Worm (Caenorhabditis elegans) whole organism, L1 larva: ENCODE results near the gene B0432.10.

Experiments used
- C34B4.2 ChIP-seq: sonication (generic microtip); optimal IDR thresholded peaks from 2 replicates; lab custom pipeline; 2017; ENCODE audit warnings: mild to moderate bottlenecking, missing genetic modification characterization, missing compliant biosample characterization
- blmp-1 ChIP-seq: fragments of 150-350 bp; optimal IDR thresholded peaks from 2 replicates; lab custom pipeline; 2014; ENCODE audit warnings: missing biosample characterization, missing genetic modification characterization
- egl-27 ChIP-seq, 2 experiments: fragments of 150-350 bp in 1 of 2; sonication (generic microtip); optimal IDR thresholded peaks; 3 replicates each; lab custom pipeline; 2017 to 2018; ENCODE audit warnings: missing biosample characterization in 2 of 2, missing genetic modification characterization in 2 of 2, missing genetic modification reagents in 2 of 2
- fos-1 ChIP-seq: fragments of 150-350 bp; optimal IDR thresholded peaks from 2 replicates; lab custom pipeline; 2014; ENCODE audit warnings: missing biosample characterization, missing genetic modification characterization
- jun-1 ChIP-seq: fragments of 150-350 bp; optimal IDR thresholded peaks from 2 replicates; lab custom pipeline; 2014; ENCODE audit warnings: missing biosample characterization, missing genetic modification reagents, missing genetic modification characterization
- lin-15B ChIP-seq: fragments of 150-350 bp; sonication (generic microtip); optimal IDR thresholded peaks from 3 replicates; lab custom pipeline; 2014; ENCODE audit warnings: missing biosample characterization, missing genetic modification characterization
- lsy-2 ChIP-seq, 2 experiments: fragments of 150-350 bp; optimal IDR thresholded peaks; 2 replicates each; lab custom pipeline; 2014; ENCODE audit warnings: missing biosample characterization in 2 of 2, missing genetic modification characterization in 2 of 2
- tlp-1 ChIP-seq: fragments of 150-350 bp; optimal IDR thresholded peaks from 2 replicates; lab custom pipeline; 2014; ENCODE audit warnings: missing biosample characterization, missing genetic modification characterization
- unc-30 ChIP-seq: sonication (generic microtip); optimal IDR thresholded peaks from 2 replicates; lab custom pipeline; 2017; ENCODE audit warnings: missing biosample characterization, missing genetic modification characterization

DNA sequence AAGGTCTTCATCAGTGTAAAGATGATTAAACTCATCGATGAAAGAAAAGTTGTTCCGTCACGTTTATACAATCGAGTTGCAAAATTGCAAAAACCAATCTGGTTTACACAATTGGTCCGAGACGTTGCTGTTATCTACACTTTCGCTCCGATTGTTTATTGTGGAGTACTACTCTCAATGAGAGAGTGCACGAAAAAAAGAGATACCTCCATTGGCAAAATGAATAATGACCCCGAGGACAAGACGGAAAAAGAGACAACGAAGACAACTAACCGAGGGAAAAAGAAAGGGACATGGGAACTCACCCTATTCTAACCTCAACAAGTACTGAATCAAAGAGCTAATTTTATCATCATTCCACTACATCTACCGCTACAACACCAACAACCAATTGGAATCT, 27.5 kb upstream of the B0432.10 start:
- TF ChIP-seq lsy-2 (tag; optimal IDR thresholded peaks at IDR 0.05; lab: Kevin White, UChicago) (peak in 1 of 2 experiments; percentile 29), egl-27 (tag; optimal IDR thresholded peaks at IDR 0.05; lab: Kevin White, UChicago) (no peak), C34B4.2 (tag; lab: Kevin White, UChicago) (no peak), jun-1 (tag; lab: Kevin White, UChicago) (no peak), unc-30 (tag; lab: Kevin White, UChicago) (no peak), blmp-1 (tag; lab: Kevin White, UChicago) (peak; percentile 78), tlp-1 (tag; lab: Kevin White, UChicago) (no peak), lin-15B (tag; lab: Kevin White, UChicago) (no peak), fos-1 (tag; lab: Kevin White, UChicago) (no peak)
